Fruit fly (Drosophila melanogaster) whole organism, embryonic: ENCODE measurements around the gene Oatp74D.

ENCODE experiments used
- Asciz ChIP-seq: fragments of 200-800 bp; sonication (Bioruptor generic); optimal IDR thresholded peaks from 2 replicates; lab custom pipeline; 2017; ENCODE audit warnings: missing biosample characterization, mild to moderate bottlenecking, missing genetic modification characterization, missing genetic modification reagents
- CG11247 ChIP-seq: fragments of 200-800 bp; sonication (Bioruptor generic); IDR thresholded peaks from 2 replicates; pipeline ENCODE4 v1.3.6; 2022; ENCODE audit warnings: missing biosample characterization, missing genetic modification characterization
- CG11456 ChIP-seq: fragments of 200-800 bp; sonication (Bioruptor generic); IDR thresholded peaks from 3 replicates; pipeline ENCODE4 v1.3.6; 2022; ENCODE audit warnings: missing biosample characterization, missing genetic modification characterization
- CG11695 ChIP-seq: fragments of 200-800 bp; sonication (Bioruptor generic); IDR thresholded peaks from 3 replicates; pipeline ENCODE4 v1.3.6; 2022; ENCODE audit warnings: missing biosample characterization, missing genetic modification characterization
- CG13123 ChIP-seq: fragments of 200-800 bp; sonication (Bioruptor generic); optimal IDR thresholded peaks from 2 replicates; lab custom pipeline; 2016; ENCODE audit warnings: missing biosample characterization, missing genetic modification characterization
- CG13894 ChIP-seq: fragments of 200-800 bp; sonication (Bioruptor generic); optimal IDR thresholded peaks from 3 replicates; lab custom pipeline; 2018; ENCODE audit warnings: missing biosample characterization, mild to moderate bottlenecking, missing genetic modification characterization, moderate library complexity
- CG16863 ChIP-seq: fragments of 200-800 bp; sonication (Bioruptor generic); optimal IDR thresholded peaks from 3 replicates; lab custom pipeline; 2016; ENCODE audit warnings: missing biosample characterization, missing genetic modification characterization
- CG17328 ChIP-seq: fragments of 200-800 bp; sonication (Bioruptor generic); IDR thresholded peaks from 2 replicates; pipeline ENCODE4 v1.3.6; 2022; ENCODE audit warnings: missing biosample characterization, missing genetic modification characterization
- CG17802 ChIP-seq: fragments of 200-800 bp; sonication (Bioruptor generic); optimal IDR thresholded peaks from 2 replicates; lab custom pipeline; 2018; ENCODE audit warnings: missing biosample characterization, mild to moderate bottlenecking, missing genetic modification characterization, moderate library complexity
- CG18599 ChIP-seq: fragments of 200-800 bp; sonication (Bioruptor generic); optimal IDR thresholded peaks from 3 replicates; lab custom pipeline; 2017; ENCODE audit warnings: missing biosample characterization, missing genetic modification characterization, mild to moderate bottlenecking, moderate library complexity, missing genetic modification reagents
- CG2129 ChIP-seq: fragments of 200-800 bp; sonication (Bioruptor generic); IDR thresholded peaks from 2 replicates; pipeline ENCODE4 v1.3.6; 2022; ENCODE audit warnings: missing biosample characterization, missing genetic modification characterization; ENCODE audit not compliant: partially characterized antibody
- CG30020 ChIP-seq: fragments of 200-800 bp; optimal IDR thresholded peaks from 2 replicates; lab custom pipeline; 2019; ENCODE audit warnings: missing biosample characterization, mild to moderate bottlenecking, missing genetic modification characterization, moderate library complexity
- CG30431 ChIP-seq: fragments of 200-800 bp; sonication (Bioruptor generic); optimal IDR thresholded peaks from 2 replicates; lab custom pipeline; 2017; ENCODE audit warnings: missing biosample characterization, missing genetic modification characterization
- CG31365 ChIP-seq: fragments of 200-800 bp; sonication (Bioruptor generic); optimal IDR thresholded peaks from 2 replicates; lab custom pipeline; 2018; ENCODE audit warnings: missing biosample characterization, mild to moderate bottlenecking, missing genetic modification characterization
- CG32767 ChIP-seq: fragments of 200-800 bp; sonication (Bioruptor generic); IDR thresholded peaks from 2 replicates; pipeline ENCODE4 v1.3.6; 2022; ENCODE audit warnings: missing biosample characterization, missing genetic modification characterization
- CG6272 ChIP-seq: fragments of 200-800 bp; sonication (Bioruptor generic); IDR thresholded peaks from 2 replicates; pipeline ENCODE4 v1.3.6; 2022; ENCODE audit warnings: missing biosample characterization, missing genetic modification characterization
- CG7745 ChIP-seq: fragments of 200-800 bp; sonication (Bioruptor generic); optimal IDR thresholded peaks from 2 replicates; lab custom pipeline; 2018; ENCODE audit warnings: missing biosample characterization, mild to moderate bottlenecking, missing genetic modification characterization, moderate library complexity
- CG8359 ChIP-seq: fragments of 200-800 bp; sonication (Bioruptor generic); optimal IDR thresholded peaks from 2 replicates; lab custom pipeline; 2017; ENCODE audit warnings: missing biosample characterization, mild to moderate bottlenecking, missing genetic modification characterization, borderline replicate concordance
- CG8944 ChIP-seq: fragments of 200-800 bp; sonication (Bioruptor generic); optimal IDR thresholded peaks from 3 replicates; lab custom pipeline; 2016; ENCODE audit warnings: missing biosample characterization, missing genetic modification characterization
- CG9609 ChIP-seq: fragments of 200-800 bp; sonication (Bioruptor generic); optimal IDR thresholded peaks from 3 replicates; lab custom pipeline; 2016; ENCODE audit warnings: missing biosample characterization, missing genetic modification characterization
- CG9727 ChIP-seq: fragments of 200-800 bp; sonication (Bioruptor generic); optimal IDR thresholded peaks from 3 replicates; lab custom pipeline; 2017; ENCODE audit warnings: missing biosample characterization, mild to moderate bottlenecking, missing genetic modification characterization
- CHES-1-like ChIP-seq: fragments of 200-800 bp; sonication (Bioruptor generic); optimal IDR thresholded peaks from 2 replicates; lab custom pipeline; 2016; ENCODE audit warnings: missing biosample characterization, missing genetic modification characterization
- Dref ChIP-seq: fragments of 200-800 bp; sonication (Bioruptor generic); IDR thresholded peaks from 2 replicates; pipeline ENCODE4 v1.3.6; 2022; ENCODE audit warnings: missing biosample characterization, missing genetic modification characterization
- E2f2 ChIP-seq: fragments of 200-800 bp; sonication (Bioruptor generic); IDR thresholded peaks from 2 replicates; pipeline ENCODE4 v1.3.6; 2022; ENCODE audit warnings: missing biosample characterization, missing genetic modification characterization
- Fer3 ChIP-seq: fragments of 200-800 bp; sonication (Bioruptor generic); optimal IDR thresholded peaks from 2 replicates; lab custom pipeline; 2018; ENCODE audit warnings: missing biosample characterization, mild to moderate bottlenecking, missing genetic modification characterization, moderate library complexity
- HLH54F ChIP-seq: fragments of 200-800 bp; sonication (Bioruptor generic); optimal IDR thresholded peaks from 3 replicates; lab custom pipeline; 2016; ENCODE audit warnings: missing biosample characterization, missing genetic modification characterization
- Hr39 ChIP-seq: fragments of >200 bp; optimal IDR thresholded peaks from 2 replicates; lab custom pipeline; 2017
- Kr ChIP-seq: fragments of 200-800 bp; sonication (Bioruptor generic); optimal IDR thresholded peaks from 2 replicates; lab custom pipeline; 2017; ENCODE audit warnings: missing biosample characterization, mild to moderate bottlenecking, missing genetic modification characterization
- Lim3 ChIP-seq: fragments of 200-800 bp; sonication (Bioruptor generic); IDR thresholded peaks from 2 replicates; pipeline ENCODE4 v1.3.6; 2022; ENCODE audit warnings: missing biosample characterization, missing genetic modification characterization
- Mrtf ChIP-seq: fragments of 200-800 bp; sonication (Bioruptor generic); IDR thresholded peaks from 3 replicates; pipeline ENCODE4 v1.3.6; 2022; ENCODE audit warnings: missing biosample characterization, missing genetic modification characterization
- Poxn ChIP-seq: fragments of 200-800 bp; sonication (Bioruptor generic); IDR thresholded peaks from 2 replicates; pipeline ENCODE4 v1.3.6; 2022; ENCODE audit warnings: missing biosample characterization, missing genetic modification characterization
- Sox102F ChIP-seq: fragments of 200-800 bp; sonication (Bioruptor generic); optimal IDR thresholded peaks from 2 replicates; lab custom pipeline; 2018; ENCODE audit warnings: missing biosample characterization, mild to moderate bottlenecking, missing genetic modification characterization, moderate library complexity
- Taf1 ChIP-seq: fragments of 200-800 bp; sonication (Bioruptor generic); IDR thresholded peaks from 2 replicates; pipeline ENCODE4 v1.3.6; 2022; ENCODE audit warnings: missing biosample characterization, missing genetic modification characterization
- amos ChIP-seq: fragments of 200-800 bp; sonication (Bioruptor generic); IDR thresholded peaks from 2 replicates; pipeline ENCODE4 v1.3.6; 2022; ENCODE audit warnings: missing biosample characterization, missing genetic modification characterization; ENCODE audit not compliant: partially characterized antibody
- ato ChIP-seq: fragments of 200-800 bp; sonication (Bioruptor generic); IDR thresholded peaks from 2 replicates; pipeline ENCODE4 v1.3.6; 2022; ENCODE audit warnings: missing biosample characterization, missing genetic modification characterization; ENCODE audit not compliant: partially characterized antibody
- bigmax ChIP-seq: fragments of 200-800 bp; sonication (Bioruptor generic); optimal IDR thresholded peaks from 2 replicates; lab custom pipeline; 2018; ENCODE audit warnings: missing biosample characterization, mild to moderate bottlenecking, missing genetic modification characterization
- btn ChIP-seq: fragments of 200-800 bp; sonication (Bioruptor generic); optimal IDR thresholded peaks from 2 replicates; lab custom pipeline; 2016; ENCODE audit warnings: missing biosample characterization, missing genetic modification characterization
- cg ChIP-seq: fragments of 200-800 bp; sonication (Bioruptor generic); optimal IDR thresholded peaks from 3 replicates; lab custom pipeline; 2019; ENCODE audit warnings: missing biosample characterization, mild to moderate bottlenecking, missing genetic modification characterization, moderate library complexity
- croc ChIP-seq: fragments of 200-800 bp; sonication (Bioruptor generic); conservative IDR thresholded peaks from 3 replicates; pipeline ENCODE4 v1.3.6; 2022; ENCODE audit warnings: missing biosample characterization, missing genetic modification characterization
- fd3F ChIP-seq: fragments of 200-800 bp; sonication (Bioruptor generic); optimal IDR thresholded peaks from 2 replicates; lab custom pipeline; 2018; ENCODE audit warnings: missing biosample characterization, mild to moderate bottlenecking, missing genetic modification characterization, moderate library complexity
- ind ChIP-seq: fragments of 200-800 bp; sonication (Bioruptor generic); optimal IDR thresholded peaks from 3 replicates; lab custom pipeline; 2016; ENCODE audit warnings: missing biosample characterization, missing genetic modification characterization
- insv ChIP-seq, 2 experiments: fragments of 200-800 bp; sonication (Bioruptor generic); optimal IDR thresholded peaks; 3 replicates each; lab custom pipeline; 2016 to 2018; ENCODE audit warnings: missing biosample characterization in 2 of 2, missing genetic modification characterization in 2 of 2
- klu ChIP-seq: fragments of 200-800 bp; sonication (Bioruptor generic); IDR thresholded peaks from 2 replicates; pipeline ENCODE4 v1.3.6; 2022; ENCODE audit warnings: missing biosample characterization, missing genetic modification characterization
- mirr ChIP-seq: fragments of 200-800 bp; sonication (Bioruptor generic); optimal IDR thresholded peaks from 3 replicates; lab custom pipeline; 2018; ENCODE audit warnings: missing biosample characterization, mild to moderate bottlenecking, missing genetic modification characterization
- schlank ChIP-seq: fragments of 200-800 bp; sonication (Bioruptor generic); optimal IDR thresholded peaks from 2 replicates; lab custom pipeline; 2018; ENCODE audit warnings: missing biosample characterization, mild to moderate bottlenecking, missing genetic modification characterization
- scrt ChIP-seq: fragments of 200-800 bp; sonication (Bioruptor generic); optimal IDR thresholded peaks from 2 replicates; lab custom pipeline; 2018; ENCODE audit warnings: missing biosample characterization, mild to moderate bottlenecking, missing genetic modification characterization, moderate library complexity
- slbo ChIP-seq: fragments of 200-800 bp; sonication (Bioruptor generic); IDR thresholded peaks from 2 replicates; pipeline ENCODE4 v1.3.6; 2022; ENCODE audit warnings: missing biosample characterization, missing genetic modification characterization
- tio ChIP-seq: fragments of 200-800 bp; sonication (Bioruptor generic); optimal IDR thresholded peaks from 2 replicates; lab custom pipeline; 2017; ENCODE audit warnings: missing biosample characterization, missing genetic modification characterization, inconsistent platforms
- toy ChIP-seq: fragments of 200-800 bp; sonication (Bioruptor generic); IDR thresholded peaks from 2 replicates; pipeline ENCODE4 v1.3.6; 2022; ENCODE audit warnings: missing biosample characterization, missing genetic modification characterization
- trem ChIP-seq: fragments of 200-800 bp; optimal IDR thresholded peaks from 3 replicates; lab custom pipeline; 2019; ENCODE audit warnings: missing biosample characterization, mild to moderate bottlenecking, missing genetic modification characterization, moderate library complexity
- wek ChIP-seq: fragments of 200-800 bp; sonication (Bioruptor generic); optimal IDR thresholded peaks from 3 replicates; lab custom pipeline; 2018; ENCODE audit warnings: missing biosample characterization, mild to moderate bottlenecking, missing genetic modification characterization, moderate library complexity

Gene Oatp74D

DNA sequence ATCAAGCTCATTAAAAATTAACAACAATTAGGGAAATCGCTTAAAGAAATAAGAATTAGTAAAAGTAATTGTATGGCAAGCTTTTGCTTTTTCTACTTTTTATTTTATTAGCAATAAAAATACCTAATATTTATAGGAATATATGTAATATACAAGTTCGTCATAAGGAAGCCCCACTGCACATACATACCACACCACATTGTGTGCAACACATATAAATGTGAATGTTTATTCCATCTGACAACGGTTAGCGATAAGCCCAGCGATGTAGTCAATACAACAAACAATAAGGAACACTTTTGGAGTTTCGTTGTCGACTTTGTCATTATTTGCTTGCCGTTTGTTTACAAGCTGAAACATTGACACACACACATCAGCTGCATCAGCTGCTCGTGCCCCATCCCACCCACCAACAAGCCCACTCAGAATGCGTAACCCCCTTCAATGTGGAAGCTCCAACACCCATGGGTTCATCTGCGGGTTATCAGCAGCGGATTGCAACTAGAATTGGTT is 1.6 kb upstream of the Oatp74D start (continued):
- TF ChIP-seq CG17328 (peak; percentile 55; the same call in 1 of the 2 replicates), cg (GFP tag; lab: Kevin White, UChicago) (peak; percentile 65), wek (GFP tag; lab: Kevin White, UChicago) (peak; percentile 96), CG17802 (tag; lab: Kevin White, UChicago) (peak; percentile 59), fd3F (GFP tag; lab: Kevin White, UChicago) (no peak), CG11695 (GFP tag; lab: Robert Waterston, UW) (0 out of 3 replicates have a peak, but pooled peaks have one; percentile 49), CG31365 (tag; lab: Kevin White, UChicago) (peak; percentile 80), Sox102F (GFP tag; lab: Kevin White, UChicago) (peak; percentile 74), Kr (GFP tag; lab: Kevin White, UChicago) (peak; percentile 89), E2f2 (GFP tag; lab: Robert Waterston, UW) (peak; percentile 19; the same call in 1 of the 2 replicates), CG16863 (GFP tag; lab: Kevin White, UChicago) (peak; percentile 57), CG30431 (GFP tag; lab: Kevin White, UChicago) (peak; percentile 32), Poxn (GFP tag; lab: Robert Waterston, UW) (no peak), Mrtf (0 out of 3 replicates have a peak, but pooled peaks have one; percentile 16), Hr39 (no peak), schlank (tag; lab: Kevin White, UChicago) (no peak), CG8944 (GFP tag; lab: Kevin White, UChicago) (peak; percentile 45), tio (GFP tag; lab: Kevin White, UChicago) (peak; percentile 42), klu (no peak), insv (GFP tag; optimal IDR thresholded peaks at IDR 0.05; lab: Kevin White, UChicago) (peak in 1 of 2 experiments; percentile 32), CG13894 (tag; lab: Kevin White, UChicago) (no peak), amos (GFP tag; lab: Robert Waterston, UW) (no peak), Fer3 (tag; lab: Kevin White, UChicago) (peak; percentile 49), trem (tag; lab: Kevin White, UChicago) (peak; percentile 66), Asciz (peak; percentile 96), CG11456 (GFP tag; lab: Robert Waterston, UW) (no peak), CG32767 (0 out of 2 replicates have a peak, but pooled peaks have one; percentile 32), Lim3 (GFP tag; lab: Robert Waterston, UW) (no peak), croc (peak; percentile 46), CG6272 (no peak), slbo (GFP tag; lab: Robert Waterston, UW) (no peak), CG9727 (peak; percentile 80), CG18599 (GFP tag; lab: Kevin White, UChicago) (peak; percentile 72), HLH54F (GFP tag; lab: Kevin White, UChicago) (no peak), CG2129 (GFP tag; lab: Robert Waterston, UW) (no peak), scrt (GFP tag; lab: Kevin White, UChicago) (peak; percentile 66), CG7745 (peak; percentile 94), CG13123 (peak; percentile 71), bigmax (GFP tag; lab: Kevin White, UChicago) (peak; percentile 63), mirr (no peak), btn (GFP tag; lab: Kevin White, UChicago) (peak; percentile 43), Taf1 (no peak), ato (GFP tag; lab: Robert Waterston, UW) (no peak), CG8359 (GFP tag; lab: Kevin White, UChicago) (peak; percentile 85), CHES-1-like (GFP tag; lab: Kevin White, UChicago) (no peak), Dref (GFP tag; lab: Robert Waterston, UW) (no peak), CG30020 (peak; percentile 29), CG11247 (GFP tag; lab: Robert Waterston, UW) (no peak), CG9609 (GFP tag; lab: Kevin White, UChicago) (no peak), toy (GFP tag; lab: Robert Waterston, UW) (no peak), ind (no peak)
